Worm (Caenorhabditis elegans): Measurements from ENCODE around the gene F44G4.5.

Gene F44G4.5

DNA sequence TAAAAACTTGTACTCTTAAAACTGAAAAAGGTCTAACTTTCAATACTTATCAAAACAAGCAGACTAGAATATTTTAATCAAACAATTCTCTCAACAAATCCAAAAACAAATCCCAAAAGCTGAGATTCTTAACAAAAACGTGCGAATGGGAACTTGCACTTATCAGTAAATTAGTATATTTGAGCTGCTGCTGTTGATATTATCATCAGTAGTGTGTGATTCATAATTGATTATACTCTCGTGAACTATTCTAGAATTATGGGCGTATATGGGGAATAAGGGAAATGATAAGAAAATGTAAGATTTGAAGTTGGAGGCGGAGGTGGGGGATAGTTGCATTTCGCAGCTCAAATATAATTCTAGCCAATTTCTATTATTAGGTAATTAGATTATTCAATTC, 14.0 kb upstream of the F44G4.5 start:
- TF ChIP-seq ama-1 (optimal IDR thresholded peaks at IDR 0.05), result no peak
- no peak for TF ChIP-seq tbx-37 (GFP tag; conservative IDR thresholded peaks at IDR 0.05)
- TF ChIP-seq pes-1 (GFP tag; IDR thresholded peaks at IDR 0.05), result no peak
- TF ChIP-seq sea-1 (GFP tag; conservative IDR thresholded peaks at IDR 0.05), result no peak
- no peak for TF ChIP-seq flt-1 (GFP tag; IDR thresholded peaks at IDR 0.05)
- TF ChIP-seq hmg-4 (GFP tag; optimal IDR thresholded peaks at IDR 0.05), result no peak
- TF ChIP-seq ets-7 (tag; optimal IDR thresholded peaks at IDR 0.05), result no peak
- no peak for TF ChIP-seq F13C5.2 (tag; optimal IDR thresholded peaks at IDR 0.05)
- no peak for TF ChIP-seq ceh-13 (GFP tag; optimal IDR thresholded peaks at IDR 0.05)
- TF ChIP-seq ceh-36 (tag; optimal IDR thresholded peaks at IDR 0.05), result no peak
- TF ChIP-seq hmbx-1 (tag; optimal IDR thresholded peaks at IDR 0.05), result no peak
- TF ChIP-seq scrt-1 (GFP tag; IDR thresholded peaks at IDR 0.05), result no peak
- no peak for TF ChIP-seq tra-4 (tag; optimal IDR thresholded peaks at IDR 0.05)
- TF ChIP-seq tbx-11 (GFP tag; IDR thresholded peaks at IDR 0.05), result no peak
- TF ChIP-seq B0310.2 (tag; optimal IDR thresholded peaks at IDR 0.05), result no peak

DNA sequence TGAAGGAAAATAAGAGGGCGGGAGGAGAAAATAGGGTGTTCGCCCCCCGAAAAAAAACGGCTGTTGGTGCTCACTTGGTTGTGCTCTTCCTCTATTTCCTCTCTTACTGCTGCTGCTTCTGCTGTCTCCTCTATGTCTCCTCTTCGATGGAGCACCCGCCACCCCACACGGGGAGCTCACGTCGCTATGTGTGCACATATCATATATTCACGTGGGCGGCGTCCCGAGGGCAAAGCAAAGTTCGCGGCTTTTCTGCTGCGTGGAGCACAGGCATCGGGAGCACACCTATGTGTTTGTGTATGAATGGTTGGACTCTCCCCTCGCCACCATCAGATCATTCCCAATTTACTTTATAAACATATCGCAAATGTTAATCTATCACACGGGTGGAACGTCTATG, 13.1 kb upstream of the F44G4.5 start:
- no peak for TF ChIP-seq flt-1 (GFP tag; IDR thresholded peaks at IDR 0.05)
- TF ChIP-seq hmg-4 (GFP tag; optimal IDR thresholded peaks at IDR 0.05), result peak; percentile 12

DNA sequence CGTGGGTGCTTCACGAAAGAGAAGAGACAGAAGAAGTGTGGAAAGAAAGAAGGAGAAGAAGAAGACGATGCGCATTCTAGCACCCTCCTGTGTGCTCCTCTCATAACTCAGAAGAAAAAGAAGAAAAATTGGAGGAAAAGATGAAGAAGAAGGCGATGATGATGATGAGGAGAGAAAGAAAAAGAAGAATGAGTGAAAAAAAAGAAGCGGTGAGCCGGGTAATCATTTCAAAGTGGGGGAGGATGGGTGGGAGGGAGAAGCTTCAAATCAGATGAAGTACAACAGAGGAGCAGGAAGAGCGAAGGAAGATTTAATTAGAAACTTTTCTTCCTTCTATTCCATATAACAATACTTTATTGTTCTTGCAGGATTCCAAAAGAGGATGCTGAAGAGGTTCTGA, 10.5 kb upstream of the F44G4.5 start:
- TF ChIP-seq F13C5.2 (tag; optimal IDR thresholded peaks at IDR 0.05) (no peak), ets-7 (tag; optimal IDR thresholded peaks at IDR 0.05) (no peak), aly-1 (tag; optimal IDR thresholded peaks at IDR 0.05) (no peak), tbx-37 (GFP tag; conservative IDR thresholded peaks at IDR 0.05) (no peak), ama-1 (optimal IDR thresholded peaks at IDR 0.05) (no peak), hmbx-1 (tag; optimal IDR thresholded peaks at IDR 0.05) (no peak), tra-4 (tag; optimal IDR thresholded peaks at IDR 0.05) (no peak), hnd-1 (tag; optimal IDR thresholded peaks at IDR 0.05) (no peak), hmg-4 (GFP tag; optimal IDR thresholded peaks at IDR 0.05) (no peak), pes-1 (GFP tag; IDR thresholded peaks at IDR 0.05) (no peak), tbx-11 (GFP tag; IDR thresholded peaks at IDR 0.05) (no peak), flt-1 (GFP tag; IDR thresholded peaks at IDR 0.05) (no peak), ceh-36 (tag; optimal IDR thresholded peaks at IDR 0.05) (no peak), sea-1 (GFP tag; conservative IDR thresholded peaks at IDR 0.05) (no peak), scrt-1 (GFP tag; IDR thresholded peaks at IDR 0.05) (no peak), ceh-13 (GFP tag; optimal IDR thresholded peaks at IDR 0.05) (no peak), B0310.2 (tag; optimal IDR thresholded peaks at IDR 0.05) (no peak)

DNA sequence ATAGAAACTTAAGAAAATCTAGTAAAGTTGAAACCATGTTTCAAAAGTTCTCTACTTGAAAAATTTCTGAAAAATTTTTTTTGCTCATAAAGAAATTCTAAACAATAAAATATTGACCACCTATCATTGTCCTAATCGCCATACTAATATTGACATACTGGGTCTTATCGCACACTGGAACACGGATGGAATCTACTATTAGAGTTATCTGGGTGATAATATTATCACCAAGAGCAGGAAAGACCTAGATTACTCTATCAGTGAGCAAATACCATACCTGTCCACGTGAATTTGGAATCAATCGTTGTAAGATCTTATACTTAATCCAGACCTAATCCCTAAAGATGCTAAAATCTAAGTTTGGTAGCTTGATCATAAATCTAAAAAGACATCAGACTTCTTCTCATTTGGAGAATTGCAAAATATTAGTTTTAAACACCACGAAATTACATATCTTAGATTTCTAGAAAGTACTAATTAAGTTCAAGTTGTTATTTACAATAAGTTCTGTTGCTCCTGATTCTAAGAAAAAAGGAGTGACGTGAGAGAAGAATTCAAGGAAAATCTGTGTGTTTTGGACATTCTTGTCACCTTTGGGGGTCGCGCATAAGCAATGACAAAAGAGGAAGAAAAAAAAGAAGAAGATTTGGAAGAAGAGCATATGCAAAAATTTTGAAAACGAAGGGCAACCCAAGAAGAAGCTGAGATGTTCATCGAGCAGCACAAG, 9.9 kb upstream of the F44G4.5 start:
- TF ChIP-seq pes-1 (GFP tag; IDR thresholded peaks at IDR 0.05) (no peak), sea-1 (GFP tag; conservative IDR thresholded peaks at IDR 0.05) (no peak), ets-7 (tag; optimal IDR thresholded peaks at IDR 0.05) (no peak), tbx-37 (GFP tag; conservative IDR thresholded peaks at IDR 0.05) (no peak), ceh-36 (tag; optimal IDR thresholded peaks at IDR 0.05) (no peak), tbx-11 (GFP tag; IDR thresholded peaks at IDR 0.05) (no peak), hmg-4 (GFP tag; optimal IDR thresholded peaks at IDR 0.05) (no peak), ama-1 (optimal IDR thresholded peaks at IDR 0.05) (no peak)

DNA sequence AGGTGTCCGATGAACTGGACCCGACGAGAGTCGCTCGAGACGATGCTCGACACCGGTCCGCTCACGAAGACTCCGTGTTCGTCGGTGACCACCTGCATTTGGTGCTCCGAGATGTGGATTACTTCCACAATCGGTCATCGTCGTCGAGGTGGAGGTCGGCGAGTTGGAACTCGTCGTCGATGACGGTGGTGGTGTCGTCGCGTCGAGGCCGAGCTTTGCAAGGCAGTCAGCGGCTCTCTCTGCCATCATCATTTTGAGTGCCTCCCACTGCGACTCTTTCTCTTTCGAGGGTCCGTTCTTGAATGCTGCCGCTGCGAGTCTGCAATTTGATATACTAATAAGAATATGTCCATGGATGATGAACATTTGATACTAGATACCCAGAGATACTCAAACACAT, 7.5 kb upstream of the F44G4.5 start:
- TF ChIP-seq tra-4 (tag; optimal IDR thresholded peaks at IDR 0.05) (no peak), aly-1 (tag; optimal IDR thresholded peaks at IDR 0.05) (no peak), hnd-1 (tag; optimal IDR thresholded peaks at IDR 0.05) (no peak), ama-1 (optimal IDR thresholded peaks at IDR 0.05) (no peak), ceh-36 (tag; optimal IDR thresholded peaks at IDR 0.05) (no peak), pes-1 (GFP tag; IDR thresholded peaks at IDR 0.05) (no peak), tbx-11 (GFP tag; IDR thresholded peaks at IDR 0.05) (no peak), B0310.2 (tag; optimal IDR thresholded peaks at IDR 0.05) (no peak), hmbx-1 (tag; optimal IDR thresholded peaks at IDR 0.05) (no peak), ceh-13 (GFP tag; optimal IDR thresholded peaks at IDR 0.05) (no peak), flt-1 (GFP tag; IDR thresholded peaks at IDR 0.05) (no peak), sea-1 (GFP tag; conservative IDR thresholded peaks at IDR 0.05) (no peak), F13C5.2 (tag; optimal IDR thresholded peaks at IDR 0.05) (no peak), tbx-37 (GFP tag; conservative IDR thresholded peaks at IDR 0.05) (no peak), hmg-4 (GFP tag; optimal IDR thresholded peaks at IDR 0.05) (no peak), scrt-1 (GFP tag; IDR thresholded peaks at IDR 0.05) (no peak), ets-7 (tag; optimal IDR thresholded peaks at IDR 0.05) (no peak)

DNA sequence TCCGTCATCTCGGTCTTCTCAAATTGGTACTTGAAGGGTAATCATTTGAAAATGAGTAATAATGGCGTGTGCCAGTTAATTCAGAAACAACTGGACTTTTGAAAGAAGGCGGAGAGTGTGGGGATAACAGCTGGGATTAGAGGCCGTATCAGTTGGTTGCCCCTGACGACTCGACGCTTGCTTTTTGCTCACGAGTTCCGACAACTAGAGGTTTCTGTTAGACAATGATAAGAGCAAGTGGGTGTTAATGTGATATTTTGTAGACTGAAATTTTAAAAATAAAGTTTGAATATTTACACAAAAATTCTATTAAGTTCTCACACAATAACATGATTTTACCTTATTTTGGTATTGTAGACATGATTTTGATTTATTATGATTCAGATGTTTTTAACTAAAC, 4.8 kb upstream of the F44G4.5 start, which contains the start of gene F44G4.7:
Gene F44G4.7 (minus strand): TSS at position 101 of the 400 bp plus-strand sequence.
- TF ChIP-seq ets-7 (tag; optimal IDR thresholded peaks at IDR 0.05), result no peak
- TF ChIP-seq aly-1 (tag; optimal IDR thresholded peaks at IDR 0.05), result no peak
- no peak for TF ChIP-seq B0310.2 (tag; optimal IDR thresholded peaks at IDR 0.05)
- TF ChIP-seq tbx-37 (GFP tag; conservative IDR thresholded peaks at IDR 0.05), result no peak
- no peak for TF ChIP-seq hmg-4 (GFP tag; optimal IDR thresholded peaks at IDR 0.05)
- no peak for TF ChIP-seq scrt-1 (GFP tag; IDR thresholded peaks at IDR 0.05)
- TF ChIP-seq ama-1 (optimal IDR thresholded peaks at IDR 0.05), result no peak
- no peak for TF ChIP-seq ceh-36 (tag; optimal IDR thresholded peaks at IDR 0.05)
- no peak for TF ChIP-seq F13C5.2 (tag; optimal IDR thresholded peaks at IDR 0.05)
- TF ChIP-seq pes-1 (GFP tag; IDR thresholded peaks at IDR 0.05), result no peak
- no peak for TF ChIP-seq hmbx-1 (tag; optimal IDR thresholded peaks at IDR 0.05)
- TF ChIP-seq sea-1 (GFP tag; conservative IDR thresholded peaks at IDR 0.05), result no peak
- no peak for TF ChIP-seq tbx-11 (GFP tag; IDR thresholded peaks at IDR 0.05)
- no peak for TF ChIP-seq tra-4 (tag; optimal IDR thresholded peaks at IDR 0.05)
- no peak for TF ChIP-seq ceh-13 (GFP tag; optimal IDR thresholded peaks at IDR 0.05)
- TF ChIP-seq flt-1 (GFP tag; IDR thresholded peaks at IDR 0.05), result no peak

DNA sequence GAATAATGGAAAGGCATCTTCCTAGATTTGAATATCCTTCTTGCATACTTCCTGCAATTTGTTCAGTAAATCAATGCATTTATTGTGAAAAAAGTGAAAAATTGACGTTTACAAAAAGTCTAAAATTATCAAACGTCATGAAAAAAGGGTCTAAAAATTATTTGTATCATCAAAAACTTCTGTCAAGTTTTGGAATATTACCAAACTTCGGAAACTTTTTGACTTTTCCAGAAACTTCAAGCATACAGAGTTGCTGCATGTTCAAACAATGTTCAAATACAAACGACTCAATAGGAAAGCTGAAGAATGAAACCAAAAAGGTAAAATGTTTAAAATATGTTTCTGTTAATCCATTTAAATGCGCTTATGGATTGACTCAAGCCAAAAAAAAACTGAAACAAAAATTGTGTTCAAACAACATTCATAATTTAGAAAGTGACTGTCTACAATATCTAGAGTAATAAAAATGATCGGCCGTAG, 1.6 kb upstream of the F44G4.5 start, which contains the start of gene F44G4.6:
Gene F44G4.6 (minus strand): TSS at position 51 of the 480 bp plus-strand sequence.
- TF ChIP-seq tbx-11 (GFP tag; IDR thresholded peaks at IDR 0.05) (no peak), ama-1 (optimal IDR thresholded peaks at IDR 0.05) (no peak), pes-1 (GFP tag; IDR thresholded peaks at IDR 0.05) (no peak), tra-4 (tag; optimal IDR thresholded peaks at IDR 0.05) (no peak), aly-1 (tag; optimal IDR thresholded peaks at IDR 0.05) (no peak)
